Fruit fly (Drosophila melanogaster): ENCODE results near the gene RPA2.
A peak's percentile ranks its signal among the peaks of the same experiment; 100 is the strongest.

The RPA2 gene

DNA sequence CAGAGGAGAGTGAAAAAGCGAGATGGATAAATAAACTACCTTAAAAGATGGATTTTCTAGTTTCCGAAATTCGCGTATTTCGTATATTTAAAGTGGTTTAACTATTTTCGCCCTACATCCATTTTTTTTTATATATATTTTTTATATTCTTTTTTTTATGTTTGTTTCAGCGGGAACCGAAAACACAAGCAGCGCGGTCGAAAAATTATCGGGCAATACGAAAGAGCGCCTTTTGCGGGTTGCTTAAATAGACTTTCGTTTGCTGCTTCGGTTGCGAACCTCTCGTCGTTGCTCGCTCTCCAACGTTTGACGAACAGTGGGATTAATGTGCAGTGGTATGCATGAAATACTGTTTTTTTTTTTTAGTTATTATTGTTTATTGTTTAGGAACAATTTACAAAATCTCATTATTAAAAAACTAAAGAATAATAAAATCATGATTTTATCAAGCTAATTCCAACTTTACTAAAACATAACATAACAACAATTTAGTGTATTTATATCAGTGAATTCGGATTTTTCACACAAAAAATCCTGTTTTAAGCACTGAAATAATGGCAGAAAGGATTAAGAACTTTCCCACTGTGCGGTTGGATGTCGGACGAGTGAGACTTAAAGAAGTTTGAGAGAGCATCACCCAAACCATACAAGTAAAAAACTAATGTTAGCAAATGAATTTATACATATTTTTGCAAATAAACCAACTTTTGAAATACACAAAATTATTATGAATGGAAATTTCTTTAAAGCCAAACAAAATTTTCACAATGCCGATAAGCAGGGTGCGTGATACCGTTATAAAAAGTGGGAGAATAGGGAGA is 8.5 kb downstream of the RPA2 start (continued):
- peak; percentile 46; the same call in 1 of the 2 replicates for TF ChIP-seq gt (GFP tag; IDR thresholded peaks at IDR 0.05)
- TF ChIP-seq exex (tag; optimal IDR thresholded peaks at IDR 0.05), result peak; percentile 79
- TF ChIP-seq pzg (GFP tag; optimal IDR thresholded peaks at IDR 0.05), result no peak
- no peak for TF ChIP-seq Atf3 (GFP tag; optimal IDR thresholded peaks at IDR 0.05)
- peak; percentile 50 for TF ChIP-seq CG30020 (tag; optimal IDR thresholded peaks at IDR 0.05)
- TF ChIP-seq wdn (GFP tag; IDR thresholded peaks at IDR 0.05), result no peak
- no peak for TF ChIP-seq pros (GFP tag; optimal IDR thresholded peaks at IDR 0.05)
- TF ChIP-seq CG4617 (GFP tag; optimal IDR thresholded peaks at IDR 0.05; ENCODE audit: borderline replicate concordance), result no peak
- peak; percentile 75 for TF ChIP-seq unpg (GFP tag; optimal IDR thresholded peaks at IDR 0.05)
- TF ChIP-seq CG8388 (GFP tag; optimal IDR thresholded peaks at IDR 0.05), result peak; percentile 71
- TF ChIP-seq Mad (GFP tag; optimal IDR thresholded peaks at IDR 0.05), result no peak
- peak; percentile 60 for TF ChIP-seq caup (GFP tag; optimal IDR thresholded peaks at IDR 0.05; ENCODE audit: severe bottlenecking)
- TF ChIP-seq Sox102F (GFP tag; optimal IDR thresholded peaks at IDR 0.05), result peak; percentile 75
- peak; percentile 60 for TF ChIP-seq lilli (GFP tag; optimal IDR thresholded peaks at IDR 0.05)
- no peak for TF ChIP-seq BEAF-32 (GFP tag; optimal IDR thresholded peaks at IDR 0.05)
- TF ChIP-seq CG10431 (GFP tag; optimal IDR thresholded peaks at IDR 0.05), result peak; percentile 18
- peak; percentile 65 for TF ChIP-seq CG10209 (GFP tag; optimal IDR thresholded peaks at IDR 0.05)
- TF ChIP-seq Sin3A (optimal IDR thresholded peaks at IDR 0.05), result no peak
- TF ChIP-seq CoRest (tag; optimal IDR thresholded peaks at IDR 0.05), result peak; percentile 84
- peak; percentile 91 for TF ChIP-seq CG32532 (GFP tag; IDR thresholded peaks at IDR 0.05)
- peak; percentile 36 for TF ChIP-seq CG10543 (GFP tag; optimal IDR thresholded peaks at IDR 0.05)
- TF ChIP-seq Fer3 (tag; optimal IDR thresholded peaks at IDR 0.05), result peak; percentile 96
- peak; percentile 74 for TF ChIP-seq Oli (tag; optimal IDR thresholded peaks at IDR 0.05)
- TF ChIP-seq CG5953 (GFP tag; IDR thresholded peaks at IDR 0.05), result no peak
- TF ChIP-seq Antp (GFP tag; optimal IDR thresholded peaks at IDR 0.05), result peak; percentile 25
- peak; percentile 81 for TF ChIP-seq CG11093 (GFP tag; IDR thresholded peaks at IDR 0.05)
- no peak for TF ChIP-seq HLH4C (GFP tag; IDR thresholded peaks at IDR 0.05; ENCODE audit: partially characterized antibody)
- no peak for TF ChIP-seq hbn (GFP tag; IDR thresholded peaks at IDR 0.05; ENCODE audit: partially characterized antibody)
- peak; percentile 15 for TF ChIP-seq CG4820 (GFP tag; optimal IDR thresholded peaks at IDR 0.05)
- peak; percentile 46 for TF ChIP-seq Chrac-16 (GFP tag; optimal IDR thresholded peaks at IDR 0.05)
- TF ChIP-seq bowl (GFP tag; IDR thresholded peaks at IDR 0.05), result no peak
- peak; percentile 95 for TF ChIP-seq sens (GFP tag)
- peak; percentile 87 for TF ChIP-seq dmrt11E (tag; optimal IDR thresholded peaks at IDR 0.05)
- no peak for TF ChIP-seq Opbp (GFP tag; IDR thresholded peaks at IDR 0.05; ENCODE audit: partially characterized antibody)
- TF ChIP-seq CG6689 (GFP tag; IDR thresholded peaks at IDR 0.05), result peak; percentile 93
- no peak for TF ChIP-seq CG7745 (tag; optimal IDR thresholded peaks at IDR 0.05)
- no peak for TF ChIP-seq zfh2 (GFP tag; optimal IDR thresholded peaks at IDR 0.05)
- TF ChIP-seq repo (GFP tag; optimal IDR thresholded peaks at IDR 0.05), result peak; percentile 5
- peak; percentile 86 for TF ChIP-seq B-H1 (GFP tag; IDR thresholded peaks at IDR 0.05)
- no peak for TF ChIP-seq Bgb (GFP tag; IDR thresholded peaks at IDR 0.05; ENCODE audit: partially characterized antibody)
- TF ChIP-seq Ets97D (GFP tag; optimal IDR thresholded peaks at IDR 0.05), result no peak
- peak; percentile 64; the same call in 1 of the 3 replicates for TF ChIP-seq C15 (GFP tag; IDR thresholded peaks at IDR 0.05)
- TF ChIP-seq slp2 (GFP tag; optimal IDR thresholded peaks at IDR 0.05), result no peak
- TF ChIP-seq CG6654 (GFP tag; optimal IDR thresholded peaks at IDR 0.05), result peak; percentile 79
- TF ChIP-seq usp (GFP tag; optimal IDR thresholded peaks at IDR 0.05), result no peak
- no peak for TF ChIP-seq CG4282 (GFP tag; optimal IDR thresholded peaks at IDR 0.05)
- peak; percentile 96 for TF ChIP-seq CG31441 (GFP tag; IDR thresholded peaks at IDR 0.05)
- peak; percentile 71 for TF ChIP-seq CG33557 (GFP tag; optimal IDR thresholded peaks at IDR 0.05)
- TF ChIP-seq zfh1 (GFP tag; IDR thresholded peaks at IDR 0.05), result peak; percentile 55; the same call in 2 of the 3 replicates
